Worm (Caenorhabditis elegans) whole organism, late embryonic: ENCODE measurements around the gene B0416.10.

ENCODE experiments used
- C08G9.2 ChIP-seq: sonication (generic microtip); optimal IDR thresholded peaks from 2 replicates; lab custom pipeline; 2016; ENCODE audit warnings: mild to moderate bottlenecking, missing genetic modification characterization, moderate library complexity, missing compliant biosample characterization
- C38D4.7 ChIP-seq: fragments of 200-800 bp; sonication (Bioruptor generic); optimal IDR thresholded peaks from 2 replicates; lab custom pipeline; 2018; ENCODE audit warnings: mild to moderate bottlenecking, missing genetic modification characterization, moderate library complexity, missing compliant biosample characterization
- F13H6.1 ChIP-seq: sonication (generic microtip); optimal IDR thresholded peaks from 2 replicates; lab custom pipeline; 2016; ENCODE audit warnings: missing genetic modification characterization, missing compliant biosample characterization
- K02D7.2 ChIP-seq: sonication (generic microtip); optimal IDR thresholded peaks from 2 replicates; lab custom pipeline; 2017; ENCODE audit warnings: mild to moderate bottlenecking, missing genetic modification characterization, missing compliant biosample characterization
- K09A11.1 ChIP-seq: sonication (generic microtip); optimal IDR thresholded peaks from 2 replicates; lab custom pipeline; 2017; ENCODE audit warnings: antibody characterized with exemption, mild to moderate bottlenecking, missing genetic modification characterization, missing compliant biosample characterization; ENCODE audit not compliant: insufficient read depth
- T23F11.4 ChIP-seq: fragments of 200-800 bp; sonication (Bioruptor generic); optimal IDR thresholded peaks from 2 replicates; lab custom pipeline; 2018; ENCODE audit warnings: mild to moderate bottlenecking, missing genetic modification characterization, missing compliant biosample characterization
- ahr-1 ChIP-seq: sonication (generic microtip); optimal IDR thresholded peaks from 2 replicates; lab custom pipeline; 2016; ENCODE audit warnings: missing genetic modification characterization, missing compliant biosample characterization
- ama-1 ChIP-seq: fragments of 150-350 bp; optimal IDR thresholded peaks from 2 replicates; lab custom pipeline; 2014
- ceh-14 ChIP-seq: sonication (generic microtip); optimal IDR thresholded peaks from 2 replicates; lab custom pipeline; 2016; ENCODE audit warnings: missing genotype, missing genetic modification characterization, missing compliant biosample characterization
- ceh-2 ChIP-seq: sonication (generic microtip); optimal IDR thresholded peaks from 2 replicates; lab custom pipeline; 2016; ENCODE audit warnings: missing genotype, missing genetic modification characterization, missing compliant biosample characterization
- ceh-30 ChIP-seq: fragments of 150-350 bp; optimal IDR thresholded peaks from 2 replicates; lab custom pipeline; 2014; ENCODE audit warnings: missing biosample characterization, missing genetic modification characterization
- ceh-31 ChIP-seq: sonication (generic microtip); optimal IDR thresholded peaks from 2 replicates; lab custom pipeline; 2016; ENCODE audit warnings: missing genetic modification characterization, missing compliant biosample characterization
- ceh-48 ChIP-seq: sonication (generic microtip); optimal IDR thresholded peaks from 2 replicates; lab custom pipeline; 2016; ENCODE audit warnings: missing genetic modification characterization, inconsistent platforms, missing compliant biosample characterization
- ceh-6 ChIP-seq: fragments of 200-800 bp; sonication (Bioruptor generic); optimal IDR thresholded peaks from 2 replicates; lab custom pipeline; 2018; ENCODE audit warnings: mild to moderate bottlenecking, missing genetic modification characterization, missing compliant biosample characterization
- che-1 ChIP-seq: sonication (generic microtip); optimal IDR thresholded peaks from 2 replicates; lab custom pipeline; 2016; ENCODE audit warnings: mild to moderate bottlenecking, missing genetic modification characterization, missing compliant biosample characterization
- dmd-4 ChIP-seq: sonication (generic microtip); optimal IDR thresholded peaks from 2 replicates; lab custom pipeline; 2016; ENCODE audit warnings: borderline replicate concordance, missing genetic modification characterization, missing compliant biosample characterization
- dve-1 ChIP-seq: sonication (generic microtip); optimal IDR thresholded peaks from 2 replicates; lab custom pipeline; 2017; ENCODE audit warnings: antibody characterized with exemption, mild to moderate bottlenecking, missing genetic modification characterization, missing compliant biosample characterization
- elt-2 ChIP-seq: sonication (generic microtip); optimal IDR thresholded peaks from 2 replicates; lab custom pipeline; 2016; ENCODE audit warnings: missing genetic modification reagents, missing genetic modification characterization, missing compliant biosample characterization
- elt-4 ChIP-seq: sonication (generic microtip); optimal IDR thresholded peaks from 2 replicates; lab custom pipeline; 2016; ENCODE audit warnings: missing genetic modification characterization, missing compliant biosample characterization
- ets-4 ChIP-seq: sonication (generic microtip); optimal IDR thresholded peaks from 2 replicates; lab custom pipeline; 2016; ENCODE audit warnings: missing genetic modification characterization, missing compliant biosample characterization
- eyg-1 ChIP-seq: sonication (generic microtip); optimal IDR thresholded peaks from 2 replicates; lab custom pipeline; 2016; ENCODE audit warnings: missing genotype, missing genetic modification characterization, missing compliant biosample characterization
- fkh-10 ChIP-seq: fragments of 150-350 bp; optimal IDR thresholded peaks from 2 replicates; lab custom pipeline; 2014; ENCODE audit warnings: missing biosample characterization, missing genetic modification reagents, missing genetic modification characterization
- fkh-6 ChIP-seq: sonication (generic microtip); optimal IDR thresholded peaks from 2 replicates; lab custom pipeline; 2016; ENCODE audit warnings: missing genetic modification characterization, missing compliant biosample characterization
- gmeb-2 ChIP-seq: sonication (generic microtip); optimal IDR thresholded peaks from 2 replicates; lab custom pipeline; 2016; ENCODE audit warnings: missing genetic modification characterization, inconsistent platforms, missing compliant biosample characterization
- hlh-15 ChIP-seq: sonication (generic microtip); optimal IDR thresholded peaks from 2 replicates; lab custom pipeline; 2016; ENCODE audit warnings: missing genetic modification characterization, missing compliant biosample characterization
- hlh-30 ChIP-seq: sonication (generic microtip); optimal IDR thresholded peaks from 2 replicates; lab custom pipeline; 2017; ENCODE audit warnings: antibody characterized with exemption, missing genetic modification characterization, missing compliant biosample characterization; ENCODE audit not compliant: insufficient read depth
- hlh-6 ChIP-seq: sonication (generic microtip); optimal IDR thresholded peaks from 2 replicates; lab custom pipeline; 2016; ENCODE audit warnings: missing genotype, missing genetic modification characterization, missing compliant biosample characterization
- nfya-1 ChIP-seq: sonication (generic microtip); optimal IDR thresholded peaks from 2 replicates; lab custom pipeline; 2017; ENCODE audit warnings: missing genetic modification characterization, mild to moderate bottlenecking, missing compliant biosample characterization, antibody characterized with exemption, moderate library complexity
- nhr-11 ChIP-seq: fragments of 150-350 bp; optimal IDR thresholded peaks from 2 replicates; lab custom pipeline; 2014; ENCODE audit warnings: missing biosample characterization, missing genetic modification characterization
- odd-2 ChIP-seq: sonication (generic microtip); optimal IDR thresholded peaks from 2 replicates; lab custom pipeline; 2017; ENCODE audit warnings: antibody characterized with exemption, mild to moderate bottlenecking, missing genetic modification characterization, missing compliant biosample characterization
- pag-3 ChIP-seq: sonication (generic microtip); optimal IDR thresholded peaks from 2 replicates; lab custom pipeline; 2016; ENCODE audit warnings: missing compliant biosample characterization, missing genetic modification characterization, borderline replicate concordance
- pat-9 ChIP-seq: fragments of 200-800 bp; sonication (Bioruptor generic); optimal IDR thresholded peaks from 2 replicates; lab custom pipeline; 2018; ENCODE audit warnings: mild to moderate bottlenecking, missing genetic modification characterization, moderate library complexity, missing compliant biosample characterization
- pax-1 ChIP-seq: fragments of 150-350 bp; optimal IDR thresholded peaks from 2 replicates; lab custom pipeline; 2014; ENCODE audit warnings: missing biosample characterization, missing genetic modification characterization
- pha-2 ChIP-seq: sonication (generic microtip); optimal IDR thresholded peaks from 2 replicates; lab custom pipeline; 2017; ENCODE audit warnings: mild to moderate bottlenecking, missing genetic modification characterization, missing compliant biosample characterization
- pha-4 ChIP-seq: fragments of 150-350 bp; optimal IDR thresholded peaks from 2 replicates; lab custom pipeline; 2018; ENCODE audit warnings: missing biosample characterization, missing genetic modification reagents, missing genetic modification characterization
- pqm-1 ChIP-seq: sonication (generic microtip); optimal IDR thresholded peaks from 2 replicates; lab custom pipeline; 2016; ENCODE audit warnings: missing genetic modification characterization, missing compliant biosample characterization
- pros-1 ChIP-seq: fragments of 150-350 bp; optimal IDR thresholded peaks from 2 replicates; lab custom pipeline; 2014; ENCODE audit warnings: missing biosample characterization, missing genetic modification reagents, missing genetic modification characterization
- ref-2 ChIP-seq: sonication (generic microtip); optimal IDR thresholded peaks from 2 replicates; lab custom pipeline; 2016; ENCODE audit warnings: missing genetic modification characterization, missing compliant biosample characterization
- rnt-1 ChIP-seq: sonication (generic microtip); optimal IDR thresholded peaks from 2 replicates; lab custom pipeline; 2016; ENCODE audit warnings: missing genetic modification characterization, missing compliant biosample characterization
- sdc-2 ChIP-seq: sonication (generic microtip); optimal IDR thresholded peaks from 2 replicates; lab custom pipeline; 2016; ENCODE audit warnings: missing genotype, missing genetic modification characterization, missing compliant biosample characterization
- sox-4 ChIP-seq: sonication (generic microtip); optimal IDR thresholded peaks from 2 replicates; lab custom pipeline; 2017; ENCODE audit warnings: mild to moderate bottlenecking, missing genetic modification characterization, inconsistent platforms, missing compliant biosample characterization
- tbx-2 ChIP-seq: sonication (generic microtip); optimal IDR thresholded peaks from 2 replicates; lab custom pipeline; 2016; ENCODE audit warnings: missing genetic modification characterization, missing compliant biosample characterization
- tbx-7 ChIP-seq: sonication (generic microtip); optimal IDR thresholded peaks from 2 replicates; lab custom pipeline; 2016; ENCODE audit warnings: missing genotype, missing genetic modification characterization, missing compliant biosample characterization
- ttx-3 ChIP-seq: sonication (generic microtip); optimal IDR thresholded peaks from 2 replicates; lab custom pipeline; 2016; ENCODE audit warnings: missing genetic modification reagents, missing genetic modification characterization, missing compliant biosample characterization
- unc-55 ChIP-seq: sonication (generic microtip); optimal IDR thresholded peaks from 2 replicates; lab custom pipeline; 2017; ENCODE audit warnings: missing biosample characterization, missing genetic modification reagents, missing genetic modification characterization
- ztf-16 ChIP-seq: sonication (generic microtip); optimal IDR thresholded peaks from 2 replicates; lab custom pipeline; 2017; ENCODE audit warnings: missing genetic modification characterization, missing compliant biosample characterization

Gene B0416.10

ce11 chrX:9230322-9230721, 44.2 kb downstream of the B0416.10 start:
- no peak for TF ChIP-seq gmeb-2 (tag; lab: Kevin White, UChicago)
- TF ChIP-seq fkh-10: no peak
- no peak for TF ChIP-seq ceh-30
- no peak for TF ChIP-seq ceh-2 (tag; lab: Kevin White, UChicago)
- no peak for TF ChIP-seq dmd-4 (tag; lab: Kevin White, UChicago)
- TF ChIP-seq fkh-6: no peak
- no peak for TF ChIP-seq pqm-1 (tag; lab: Kevin White, UChicago)
- no peak for TF ChIP-seq dve-1 (tag; lab: Kevin White, UChicago)
- no peak for TF ChIP-seq sdc-2 (tag; lab: Kevin White, UChicago)
- TF ChIP-seq ceh-31 (tag; lab: Kevin White, UChicago): no peak
- TF ChIP-seq tbx-7 (tag; lab: Kevin White, UChicago): no peak
- no peak for TF ChIP-seq C08G9.2 (tag; lab: Kevin White, UChicago)
- TF ChIP-seq elt-4 (tag; lab: Kevin White, UChicago): no peak
- no peak for TF ChIP-seq hlh-6
- TF ChIP-seq, all 69 proteins: peak for 0

DNA sequence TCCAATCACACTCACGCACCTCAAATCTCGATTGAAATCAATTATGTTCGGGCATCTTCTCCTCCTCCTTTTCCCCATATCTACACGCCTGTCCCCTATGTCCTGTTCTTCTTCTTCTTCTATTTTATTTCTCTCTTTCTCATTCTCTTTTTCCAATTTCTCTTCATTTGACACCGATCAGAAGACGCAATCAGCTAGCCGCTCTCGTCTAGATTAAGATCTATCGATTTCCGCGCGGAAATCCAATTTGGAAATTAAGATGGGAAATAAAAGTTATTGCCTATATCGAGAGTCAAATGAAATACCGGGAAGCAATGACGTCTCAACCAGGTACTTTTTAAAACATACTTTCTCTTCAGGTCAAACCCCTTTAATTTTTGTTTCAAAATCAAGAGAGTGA, 46.0 kb downstream of the B0416.10 start:
- TF ChIP-seq pag-3 (tag; lab: Kevin White, UChicago) (no peak), rnt-1 (tag; lab: Kevin White, UChicago) (peak; percentile 73), unc-55 (peak; percentile 19)

DNA sequence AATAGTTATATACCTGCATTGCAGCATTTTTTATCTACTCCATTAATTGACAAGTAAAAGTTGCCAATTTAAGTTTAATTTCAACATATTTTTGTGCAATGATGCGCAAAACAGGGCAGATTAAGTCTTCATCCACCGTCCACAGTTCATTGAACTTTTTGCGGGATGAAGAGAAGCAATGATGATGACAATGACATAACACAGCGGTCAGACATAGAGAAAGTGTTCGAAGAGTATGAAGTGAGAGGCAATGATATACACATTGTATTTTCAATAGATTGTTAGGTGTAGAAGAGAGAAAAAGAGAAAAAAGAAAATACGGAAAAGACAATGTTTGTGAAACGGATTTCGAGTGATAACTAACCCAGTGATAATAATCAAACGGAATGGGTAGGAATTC, 47.6 kb downstream of the B0416.10 start:
- TF ChIP-seq pros-1 (tag; lab: Kevin White, UChicago) (no peak), gmeb-2 (tag; lab: Kevin White, UChicago) (no peak), K09A11.1 (tag; lab: Kevin White, UChicago) (no peak), pha-4 (tag; lab: Kevin White, UChicago) (no peak), nfya-1 (tag; lab: Kevin White, UChicago) (no peak)

DNA sequence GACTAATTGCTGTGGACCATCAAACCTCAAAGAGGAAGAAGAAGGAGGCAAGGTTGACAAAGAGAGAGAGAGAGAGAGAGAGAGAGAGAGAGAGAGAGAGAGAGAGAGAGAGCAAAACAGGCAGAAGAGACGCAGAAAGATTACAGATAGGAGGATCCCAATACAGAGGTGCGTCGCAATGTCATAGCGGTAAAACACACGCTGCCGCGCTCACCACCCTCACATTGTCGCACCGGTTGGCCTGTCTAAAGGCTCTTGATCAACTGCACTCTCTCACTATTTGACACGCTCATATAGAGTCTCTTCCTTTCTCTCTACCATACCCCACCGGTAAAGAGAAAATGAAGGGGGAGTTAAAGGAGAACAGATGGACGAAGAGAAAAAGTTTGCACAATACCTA, 49.2 kb downstream of the B0416.10 start:
- TF ChIP-seq ahr-1 (tag; lab: Kevin White, UChicago) (no peak), unc-55 (peak; percentile 32), ref-2 (peak; percentile 52), pat-9 (tag; lab: Kevin White, UChicago) (no peak), ceh-14 (tag; lab: Kevin White, UChicago) (no peak), ceh-48 (tag; lab: Kevin White, UChicago) (no peak), odd-2 (tag; lab: Kevin White, UChicago) (no peak), gmeb-2 (tag; lab: Kevin White, UChicago) (no peak), sdc-2 (tag; lab: Kevin White, UChicago) (peak; percentile 73), K02D7.2 (tag; lab: Kevin White, UChicago) (no peak), ttx-3 (tag; lab: Kevin White, UChicago) (no peak), ets-4 (tag; lab: Kevin White, UChicago) (no peak), hlh-6 (no peak), fkh-6 (no peak), pha-2 (tag; lab: Kevin White, UChicago) (peak; percentile 60), nfya-1 (tag; lab: Kevin White, UChicago) (peak; percentile 46), hlh-30 (tag; lab: Kevin White, UChicago) (peak; percentile 32), C08G9.2 (tag; lab: Kevin White, UChicago) (no peak), T23F11.4 (GFP tag; lab: Kevin White, UChicago) (peak; percentile 18), F13H6.1 (tag; lab: Kevin White, UChicago) (no peak), eyg-1 (no peak), hlh-15 (no peak), ztf-16 (tag; lab: Kevin White, UChicago) (peak; percentile 31), dmd-4 (tag; lab: Kevin White, UChicago) (no peak), pax-1 (peak; percentile 1), ceh-31 (tag; lab: Kevin White, UChicago) (peak; percentile 61), nhr-11 (tag; lab: Kevin White, UChicago) (no peak), ceh-30 (no peak), sox-4 (no peak), ama-1 (no peak), pqm-1 (tag; lab: Kevin White, UChicago) (no peak), ceh-6 (no peak), che-1 (tag; lab: Kevin White, UChicago) (peak; percentile 60), elt-2 (peak; percentile 57), tbx-2 (tag; lab: Kevin White, UChicago) (peak; percentile 62), C38D4.7 (GFP tag; lab: Kevin White, UChicago) (no peak), dve-1 (tag; lab: Kevin White, UChicago) (no peak)
